Fruit fly (Drosophila melanogaster) whole organism, embryonic: ENCODE measurements around the gene CG31344.
A peak's percentile ranks its signal among the peaks of the same experiment; 100 is the strongest.

Source experiments
- Bdp1 ChIP-seq: fragments of 200-800 bp; sonication (Bioruptor generic); optimal IDR thresholded peaks from 3 replicates; lab custom pipeline; 2016; ENCODE audit warnings: missing biosample characterization, missing genetic modification characterization
- CG11504 ChIP-seq: fragments of 200-800 bp; sonication (Bioruptor generic); optimal IDR thresholded peaks from 3 replicates; lab custom pipeline; 2019; ENCODE audit warnings: missing biosample characterization, mild to moderate bottlenecking, missing genetic modification characterization, moderate library complexity
- CG12299 ChIP-seq: fragments of 200-800 bp; sonication (Bioruptor generic); optimal IDR thresholded peaks from 2 replicates; lab custom pipeline; 2018; ENCODE audit warnings: missing biosample characterization, mild to moderate bottlenecking, missing genetic modification characterization
- CG14050 ChIP-seq: fragments of 200-800 bp; sonication (Bioruptor generic); IDR thresholded peaks from 3 replicates; pipeline ENCODE4 v1.3.6; 2022; ENCODE audit warnings: missing biosample characterization, missing genetic modification characterization
- CG1602 ChIP-seq: fragments of 200-800 bp; sonication (Bioruptor generic); optimal IDR thresholded peaks from 3 replicates; lab custom pipeline; 2016; ENCODE audit warnings: missing biosample characterization, missing genetic modification characterization
- CG16779 ChIP-seq: fragments of 200-800 bp; sonication (Bioruptor generic); IDR thresholded peaks from 2 replicates; pipeline ENCODE4 v1.3.6; 2022; ENCODE audit warnings: missing biosample characterization, missing genetic modification characterization
- CG17328 ChIP-seq: fragments of 200-800 bp; sonication (Bioruptor generic); IDR thresholded peaks from 2 replicates; pipeline ENCODE4 v1.3.6; 2022; ENCODE audit warnings: missing biosample characterization, missing genetic modification characterization
- CG30020 ChIP-seq: fragments of 200-800 bp; optimal IDR thresholded peaks from 2 replicates; lab custom pipeline; 2019; ENCODE audit warnings: missing biosample characterization, mild to moderate bottlenecking, missing genetic modification characterization, moderate library complexity
- CG33213 ChIP-seq: fragments of 200-800 bp; sonication (Bioruptor generic); optimal IDR thresholded peaks from 3 replicates; lab custom pipeline; 2016; ENCODE audit warnings: missing biosample characterization, missing genetic modification characterization
- CG33557 ChIP-seq: fragments of 200-800 bp; sonication (Bioruptor generic); optimal IDR thresholded peaks from 2 replicates; lab custom pipeline; 2019; ENCODE audit warnings: missing biosample characterization, mild to moderate bottlenecking, missing genetic modification characterization, moderate library complexity
- CG34422 ChIP-seq: fragments of 200-800 bp; sonication (Bioruptor generic); IDR thresholded peaks from 3 replicates; pipeline ENCODE4 v1.3.6; 2022; ENCODE audit warnings: missing biosample characterization, missing genetic modification characterization
- CG3726 ChIP-seq: fragments of 200-800 bp; sonication (Bioruptor generic); IDR thresholded peaks from 3 replicates; pipeline ENCODE4, ENCODE4 v1.3.6; 2022; ENCODE audit warnings: missing biosample characterization, missing genetic modification characterization
- CG4820 ChIP-seq: fragments of 200-800 bp; sonication (Bioruptor generic); optimal IDR thresholded peaks from 3 replicates; lab custom pipeline; 2016; ENCODE audit warnings: missing biosample characterization, missing genetic modification characterization
- CG6654 ChIP-seq: fragments of 200-800 bp; sonication (Bioruptor generic); optimal IDR thresholded peaks from 2 replicates; lab custom pipeline; 2017; ENCODE audit warnings: missing biosample characterization, mild to moderate bottlenecking, missing genetic modification characterization
- CG6854 ChIP-seq: fragments of 200-800 bp; sonication (Bioruptor generic); optimal IDR thresholded peaks from 3 replicates; lab custom pipeline; 2017; ENCODE audit warnings: missing biosample characterization, mild to moderate bottlenecking, missing genetic modification characterization
- CG7271 ChIP-seq: fragments of 200-800 bp; sonication (Bioruptor generic); optimal IDR thresholded peaks from 2 replicates; lab custom pipeline; 2018; ENCODE audit warnings: missing biosample characterization, mild to moderate bottlenecking, missing genetic modification characterization, moderate library complexity
- CG7987 ChIP-seq: fragments of 200-800 bp; sonication (Bioruptor generic); optimal IDR thresholded peaks from 2 replicates; lab custom pipeline; 2018; ENCODE audit warnings: missing biosample characterization, mild to moderate bottlenecking, missing genetic modification characterization, moderate library complexity
- CG8281 ChIP-seq: fragments of 200-800 bp; sonication (Bioruptor generic); optimal IDR thresholded peaks from 2 replicates; lab custom pipeline; 2018; ENCODE audit warnings: missing biosample characterization, mild to moderate bottlenecking, missing genetic modification characterization, moderate library complexity
- CG8388 ChIP-seq: fragments of 200-800 bp; sonication (Bioruptor generic); optimal IDR thresholded peaks from 2 replicates; lab custom pipeline; 2019; ENCODE audit warnings: missing biosample characterization, mild to moderate bottlenecking, missing genetic modification characterization, moderate library complexity
- CG9727 ChIP-seq: fragments of 200-800 bp; sonication (Bioruptor generic); optimal IDR thresholded peaks from 3 replicates; lab custom pipeline; 2017; ENCODE audit warnings: missing biosample characterization, mild to moderate bottlenecking, missing genetic modification characterization
- CG9817 ChIP-seq: fragments of 200-800 bp; sonication (Bioruptor generic); optimal IDR thresholded peaks from 2 replicates; lab custom pipeline; 2018; ENCODE audit warnings: missing biosample characterization, mild to moderate bottlenecking, missing genetic modification characterization, moderate library complexity
- CkIIα-i1 ChIP-seq: fragments of 200-800 bp; sonication (Bioruptor generic); IDR thresholded peaks from 2 replicates; pipeline ENCODE4 v1.3.6; 2022; ENCODE audit warnings: missing biosample characterization, missing genetic modification characterization
- CrebB ChIP-seq: fragments of 200-800 bp; sonication (Bioruptor generic); optimal IDR thresholded peaks from 3 replicates; lab custom pipeline; 2018; ENCODE audit warnings: missing biosample characterization, mild to moderate bottlenecking, missing genetic modification characterization
- Dek ChIP-seq: fragments of 200-800 bp; sonication (Bioruptor generic); optimal IDR thresholded peaks from 3 replicates; lab custom pipeline; 2019; ENCODE audit warnings: missing biosample characterization, mild to moderate bottlenecking, missing genetic modification characterization, moderate library complexity
- E2f1 ChIP-seq: fragments of 200-800 bp; sonication (Bioruptor generic); IDR thresholded peaks from 2 replicates; pipeline ENCODE4 v1.3.6; 2022; ENCODE audit warnings: missing biosample characterization, missing genetic modification characterization
- E2f2 ChIP-seq: fragments of 200-800 bp; sonication (Bioruptor generic); IDR thresholded peaks from 2 replicates; pipeline ENCODE4 v1.3.6; 2022; ENCODE audit warnings: missing biosample characterization, missing genetic modification characterization
- GATAe ChIP-seq: fragments of 200-800 bp; sonication (Bioruptor generic); conservative IDR thresholded peaks from 2 replicates; pipeline ENCODE4 v1.3.6; 2022; ENCODE audit warnings: missing biosample characterization, missing genetic modification characterization
- H15 ChIP-seq: fragments of 200-800 bp; sonication (Bioruptor generic); IDR thresholded peaks from 3 replicates; pipeline ENCODE4 v1.3.6; 2022; ENCODE audit warnings: missing biosample characterization, missing genetic modification characterization
- HmgD ChIP-seq: fragments of 200-800 bp; sonication (Bioruptor generic); optimal IDR thresholded peaks from 3 replicates; lab custom pipeline; 2016; ENCODE audit warnings: missing biosample characterization, missing genetic modification characterization
- Hmr ChIP-seq: fragments of 200-800 bp; sonication (Bioruptor generic); optimal IDR thresholded peaks from 3 replicates; lab custom pipeline; 2017; ENCODE audit warnings: mild to moderate bottlenecking, missing biosample characterization, missing genetic modification reagents, missing genetic modification characterization
- Hsf ChIP-seq: fragments of 200-800 bp; sonication (Bioruptor generic); optimal IDR thresholded peaks from 3 replicates; lab custom pipeline; 2016; ENCODE audit warnings: missing biosample characterization, missing genetic modification characterization
- MBD-R2 ChIP-seq: fragments of 200-800 bp; sonication (Bioruptor generic); IDR thresholded peaks from 2 replicates; pipeline ENCODE4 v1.3.6; 2022; ENCODE audit warnings: missing biosample characterization, missing genetic modification characterization
- Mad ChIP-seq: fragments of 200-800 bp; sonication (Bioruptor generic); optimal IDR thresholded peaks from 2 replicates; lab custom pipeline; 2016; ENCODE audit warnings: missing biosample characterization, missing genetic modification characterization
- Med ChIP-seq: fragments of 200-800 bp; sonication (Bioruptor generic); peaks from one replicate; lab custom pipeline; 2016; ENCODE audit warnings: missing biosample characterization, missing genetic modification characterization, mild to moderate bottlenecking, inconsistent platforms, moderate library complexity
- Sin3A ChIP-seq: fragments of >200 bp; optimal IDR thresholded peaks from 2 replicates; lab custom pipeline; 2018
- Sox100B ChIP-seq: fragments of 200-800 bp; sonication (Bioruptor generic); optimal IDR thresholded peaks from 3 replicates; lab custom pipeline; 2018; ENCODE audit warnings: missing biosample characterization, mild to moderate bottlenecking, missing genetic modification characterization
- TFAM ChIP-seq: fragments of 200-800 bp; sonication (Bioruptor generic); optimal IDR thresholded peaks from 2 replicates; lab custom pipeline; 2017; ENCODE audit warnings: missing biosample characterization, missing genetic modification characterization, inconsistent platforms
- Taf1 ChIP-seq: fragments of 200-800 bp; sonication (Bioruptor generic); IDR thresholded peaks from 2 replicates; pipeline ENCODE4 v1.3.6; 2022; ENCODE audit warnings: missing biosample characterization, missing genetic modification characterization
- bigmax ChIP-seq: fragments of 200-800 bp; sonication (Bioruptor generic); optimal IDR thresholded peaks from 2 replicates; lab custom pipeline; 2018; ENCODE audit warnings: missing biosample characterization, mild to moderate bottlenecking, missing genetic modification characterization
- en ChIP-seq: fragments of 200-800 bp; sonication (Bioruptor generic); optimal IDR thresholded peaks from 2 replicates; lab custom pipeline; 2016; ENCODE audit warnings: missing biosample characterization, missing genetic modification characterization
- fd64A ChIP-seq: fragments of 200-800 bp; sonication (Bioruptor generic); optimal IDR thresholded peaks from 3 replicates; lab custom pipeline; 2018; ENCODE audit warnings: missing biosample characterization, mild to moderate bottlenecking, missing genetic modification characterization
- fd96Cb ChIP-seq: fragments of 200-800 bp; sonication (Bioruptor generic); optimal IDR thresholded peaks from 2 replicates; lab custom pipeline; 2018; ENCODE audit warnings: missing biosample characterization, mild to moderate bottlenecking, missing genetic modification characterization, moderate library complexity
- maf-S ChIP-seq: fragments of 200-800 bp; sonication (Bioruptor generic); optimal IDR thresholded peaks from 2 replicates; lab custom pipeline; 2016; ENCODE audit warnings: missing biosample characterization, missing genetic modification characterization
- nom ChIP-seq: fragments of 200-800 bp; sonication (Bioruptor generic); optimal IDR thresholded peaks from 2 replicates; lab custom pipeline; 2017; ENCODE audit warnings: missing biosample characterization, missing genetic modification characterization, mild to moderate bottlenecking, moderate library complexity, missing genetic modification reagents
- pnt ChIP-seq: fragments of 200-800 bp; sonication (Bioruptor generic); optimal IDR thresholded peaks from 3 replicates; lab custom pipeline; 2016; ENCODE audit warnings: missing biosample characterization, missing genetic modification characterization
- ssp ChIP-seq: fragments of 200-800 bp; sonication (Bioruptor generic); IDR thresholded peaks from 2 replicates; pipeline ENCODE4 v1.3.6; 2022; ENCODE audit warnings: missing biosample characterization, missing genetic modification characterization
- tna ChIP-seq: fragments of 200-800 bp; sonication (Bioruptor generic); IDR thresholded peaks from 2 replicates; pipeline ENCODE4 v1.3.6; 2022; ENCODE audit warnings: missing biosample characterization, missing genetic modification characterization; ENCODE audit not compliant: partially characterized antibody
- unpg ChIP-seq: fragments of 200-800 bp; sonication (Bioruptor generic); optimal IDR thresholded peaks from 3 replicates; lab custom pipeline; 2018; ENCODE audit warnings: missing biosample characterization, mild to moderate bottlenecking, missing genetic modification characterization, moderate library complexity
- wek ChIP-seq: fragments of 200-800 bp; sonication (Bioruptor generic); optimal IDR thresholded peaks from 3 replicates; lab custom pipeline; 2018; ENCODE audit warnings: missing biosample characterization, mild to moderate bottlenecking, missing genetic modification characterization, moderate library complexity

CG31344 gene

dm6 chr3R:15208712-15209499 lies 16.2 kb downstream of the CG31344 start, which contains the start of the genes Spn88Eb and Mau2 (continued):
- TF ChIP-seq CG3726 (GFP tag; lab: Robert Waterston, UW) (peak; percentile 52; the same call in 1 of the 3 replicates), Mad (peak; percentile 48), en (GFP tag; lab: Kevin White, UChicago) (no peak), nom (GFP tag; lab: Kevin White, UChicago) (no peak), MBD-R2 (GFP tag; lab: Robert Waterston, UW) (peak; percentile 97), CrebB (peak; percentile 22), CG9817 (peak; percentile 71), Bdp1 (GFP tag; lab: Kevin White, UChicago) (peak; percentile 56), CG7271 (tag; lab: Kevin White, UChicago) (no peak), CG33557 (peak; percentile 29), Taf1 (GFP tag; lab: Robert Waterston, UW) (no peak; the same call in 1 of the 2 replicates), CG6854 (no peak), H15 (GFP tag; lab: Robert Waterston, UW) (peak; percentile 61; the same call in 2 of the 3 replicates), CG34422 (GFP tag; lab: Robert Waterston, UW) (peak; percentile 80; the same call in 2 of the 3 replicates), E2f2 (peak; percentile 47; the same call in 1 of the 2 replicates), Hmr (no peak), wek (GFP tag; lab: Kevin White, UChicago) (no peak), fd64A (GFP tag; lab: Kevin White, UChicago) (no peak), ssp (GFP tag; lab: Robert Waterston, UW) (peak; percentile 82), CG6654 (GFP tag; lab: Kevin White, UChicago) (no peak), unpg (GFP tag; lab: Kevin White, UChicago) (no peak), CG8388 (GFP tag; lab: Kevin White, UChicago) (peak; percentile 49), CG7987 (GFP tag; lab: Kevin White, UChicago) (peak; percentile 10), Med (peak; percentile 94), CG9727 (GFP tag; lab: Kevin White, UChicago) (peak; percentile 48), CG17328 (peak; percentile 53), fd96Cb (tag; lab: Kevin White, UChicago) (peak; percentile 28), CG12299 (no peak), Hsf (GFP tag; lab: Kevin White, UChicago) (peak; percentile 49), CG14050 (GFP tag; lab: Robert Waterston, UW) (peak; percentile 34; the same call in 2 of the 3 replicates), E2f1 (GFP tag; lab: Robert Waterston, UW) (peak; percentile 72), tna (peak; percentile 39; the same call in 1 of the 2 replicates), CkIIα-i1 (GFP tag; lab: Robert Waterston, UW) (no peak), HmgD (peak; percentile 64), CG11504 (tag; lab: Kevin White, UChicago) (no peak), CG4820 (peak; percentile 48), bigmax (no peak), Dek (peak; percentile 55), TFAM (GFP tag; lab: Kevin White, UChicago) (no peak), CG16779 (GFP tag; lab: Robert Waterston, UW) (0 out of 2 replicates have a peak, but pooled peaks have one; percentile 38), pnt (GFP tag; lab: Kevin White, UChicago) (peak; percentile 9), CG8281 (tag; lab: Kevin White, UChicago) (no peak), CG30020 (tag; lab: Kevin White, UChicago) (peak; percentile 72), CG33213 (GFP tag; lab: Kevin White, UChicago) (no peak), Sin3A (lab: Kevin White, UChicago) (peak; percentile 61), maf-S (GFP tag; lab: Kevin White, UChicago) (peak; percentile 53), GATAe (GFP tag; lab: Robert Waterston, UW) (no peak; the same call in 1 of the 2 replicates), Sox100B (no peak), CG1602 (peak; percentile 43)
